Fruit fly (Drosophila melanogaster) whole organism, prepupa: ENCODE results near the gene Sema5c.

Experiments
- CG8119 ChIP-seq: fragments of 200-800 bp; sonication (Bioruptor generic); IDR thresholded peaks from 3 replicates; pipeline ENCODE4 v1.3.6; 2022; ENCODE audit warnings: missing biosample characterization, missing genetic modification characterization
- fkh ChIP-seq: fragments of 200-800 bp; sonication (Bioruptor generic); optimal IDR thresholded peaks from 3 replicates; lab custom pipeline; 2017; ENCODE audit warnings: missing biosample characterization, mild to moderate bottlenecking, missing genetic modification characterization, moderate library complexity

DNA sequence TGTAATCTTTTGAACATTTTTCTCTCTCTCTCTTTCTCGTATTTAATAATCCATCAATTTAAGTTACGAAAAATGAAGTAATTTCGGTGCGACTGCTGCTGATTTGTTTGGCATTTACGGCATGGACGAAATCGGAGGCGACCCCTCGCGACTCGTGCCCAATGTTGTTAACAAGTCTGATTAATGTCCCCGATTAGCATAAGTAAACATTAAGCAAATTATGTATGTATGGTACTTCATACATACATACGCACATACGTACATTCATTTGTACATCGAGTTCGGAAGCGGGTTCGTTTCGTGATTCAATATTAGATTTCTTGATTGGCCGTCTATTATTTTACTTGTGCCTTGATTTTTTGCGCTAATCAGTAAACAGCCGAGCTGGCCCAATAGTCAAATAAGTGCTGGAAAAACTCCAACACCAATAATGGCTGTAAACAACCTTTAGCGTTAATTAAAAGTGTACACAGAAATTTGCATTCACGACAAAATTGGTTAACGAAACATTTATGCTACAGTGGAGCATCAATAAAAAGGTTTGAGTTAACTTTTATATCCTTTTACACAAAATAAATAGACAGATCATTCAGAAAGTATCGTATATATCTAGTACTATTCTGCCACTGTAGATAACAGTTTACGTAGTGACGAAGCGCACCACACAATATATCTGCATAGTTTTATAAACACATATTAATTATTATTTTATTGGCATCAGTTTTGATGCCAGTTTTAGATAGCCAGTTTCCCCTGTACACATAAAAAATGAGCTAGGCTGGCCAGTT lies 9.5 kb upstream of the Sema5c start:
- TF ChIP-seq fkh (peak; percentile 86), CG8119 (GFP tag; lab: Robert Waterston, UW) (peak; percentile 49; the same call in 2 of the 3 replicates)
